Fruit fly (Drosophila melanogaster): Measurements from ENCODE around the gene CG32281.

CG32281 gene

DNA sequence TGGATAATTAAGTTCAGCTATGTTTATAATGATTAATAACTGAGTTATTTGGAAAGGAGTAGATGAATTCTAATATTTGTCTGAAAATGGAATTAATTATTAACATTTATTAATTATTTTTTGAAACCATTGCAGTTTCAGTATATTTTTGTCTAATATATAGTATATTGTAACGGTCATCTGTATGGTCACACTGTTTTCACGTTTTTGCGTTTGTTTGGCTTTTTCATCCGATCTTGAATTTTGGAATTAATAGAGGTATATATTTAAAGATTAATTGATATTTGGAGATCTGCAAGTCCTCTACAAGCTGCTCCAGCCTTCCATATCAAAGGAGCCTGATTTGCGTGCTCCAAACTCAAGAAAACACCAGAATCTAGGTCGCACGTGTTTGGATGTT lies at the start of gene CG32281, which contains the start of gene CG32278:
CG32281 (plus strand) TSS at position 269 of the 400 bp plus-strand sequence.
CG32278 (plus strand) TSS at position 180 of the 400 bp plus-strand sequence.
- no peak for TF ChIP-seq Ets21C (GFP tag; optimal IDR thresholded peaks at IDR 0.05)
- TF ChIP-seq Blimp-1 (GFP tag; optimal IDR thresholded peaks at IDR 0.05), result no peak
- no peak for TF ChIP-seq CG11902 (GFP tag; optimal IDR thresholded peaks at IDR 0.05)
- no peak for TF ChIP-seq CG11762 (GFP tag; optimal IDR thresholded peaks at IDR 0.05; ENCODE audit: insufficient read depth)
- no peak for TF ChIP-seq fd85E (GFP tag; optimal IDR thresholded peaks at IDR 0.05)
- TF ChIP-seq Hr38 (GFP tag; optimal IDR thresholded peaks at IDR 0.05), result no peak
- no peak for TF ChIP-seq net (GFP tag; optimal IDR thresholded peaks at IDR 0.05)
- TF ChIP-seq ss (GFP tag; optimal IDR thresholded peaks at IDR 0.05), result no peak
- no peak for TF ChIP-seq salr (GFP tag; optimal IDR thresholded peaks at IDR 0.05)
- TF ChIP-seq Sox14 (GFP tag; optimal IDR thresholded peaks at IDR 0.05), result no peak
- no peak for TF ChIP-seq Gug (GFP tag; IDR thresholded peaks at IDR 0.05)
- no peak for TF ChIP-seq dsx (GFP tag; optimal IDR thresholded peaks at IDR 0.05; ENCODE audit: poor library complexity, severe bottlenecking)
- no peak for TF ChIP-seq Eip75B (GFP tag; optimal IDR thresholded peaks at IDR 0.05)
- TF ChIP-seq spab (GFP tag; optimal IDR thresholded peaks at IDR 0.05), result no peak
- TF ChIP-seq CG6792 (GFP tag; optimal IDR thresholded peaks at IDR 0.05), result no peak
- TF ChIP-seq vri (GFP tag; optimal IDR thresholded peaks at IDR 0.05), result no peak

DNA sequence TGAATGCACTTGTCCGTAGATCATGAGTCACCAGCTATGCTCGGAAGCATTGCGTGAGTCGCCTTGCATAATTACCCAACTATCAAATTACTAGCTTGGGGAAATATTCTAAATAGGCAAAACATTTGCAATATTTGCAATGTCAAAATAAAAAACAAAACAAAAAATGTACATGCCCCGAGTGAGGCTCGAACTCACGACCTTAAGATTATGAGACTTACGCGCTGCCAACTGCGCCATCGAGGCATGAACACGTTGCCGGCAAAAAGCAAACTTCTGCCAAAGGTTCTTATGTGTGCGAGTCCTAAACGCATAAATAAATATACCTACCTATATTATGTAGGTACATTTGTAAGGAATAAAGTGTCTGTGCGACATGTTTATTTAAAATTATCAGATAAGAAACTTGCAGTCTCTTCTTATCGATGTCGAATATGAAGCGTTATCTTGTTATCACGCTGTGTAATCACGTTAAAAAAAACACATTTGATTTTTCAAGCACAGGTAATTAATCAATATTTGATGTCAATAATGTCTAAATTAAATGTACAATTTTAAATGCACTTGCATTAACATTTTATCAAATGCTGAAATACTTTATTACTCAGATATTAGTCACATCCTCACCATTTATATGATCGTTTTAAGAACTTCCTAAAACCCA lies 47.3 kb upstream of the CG32281 start:
- TF ChIP-seq cyc (GFP tag; optimal IDR thresholded peaks at IDR 0.05), result no peak
- peak; percentile 60 for TF ChIP-seq svp (GFP tag)
- no peak for TF ChIP-seq vri (GFP tag; optimal IDR thresholded peaks at IDR 0.05)
- TF ChIP-seq ss (GFP tag; optimal IDR thresholded peaks at IDR 0.05), result peak in 1 of 2 experiments; percentile 28
- TF ChIP-seq esn (GFP tag; optimal IDR thresholded peaks at IDR 0.05), result no peak
- peak; percentile 13 for TF ChIP-seq CG10631 (GFP tag; optimal IDR thresholded peaks at IDR 0.05)

DNA sequence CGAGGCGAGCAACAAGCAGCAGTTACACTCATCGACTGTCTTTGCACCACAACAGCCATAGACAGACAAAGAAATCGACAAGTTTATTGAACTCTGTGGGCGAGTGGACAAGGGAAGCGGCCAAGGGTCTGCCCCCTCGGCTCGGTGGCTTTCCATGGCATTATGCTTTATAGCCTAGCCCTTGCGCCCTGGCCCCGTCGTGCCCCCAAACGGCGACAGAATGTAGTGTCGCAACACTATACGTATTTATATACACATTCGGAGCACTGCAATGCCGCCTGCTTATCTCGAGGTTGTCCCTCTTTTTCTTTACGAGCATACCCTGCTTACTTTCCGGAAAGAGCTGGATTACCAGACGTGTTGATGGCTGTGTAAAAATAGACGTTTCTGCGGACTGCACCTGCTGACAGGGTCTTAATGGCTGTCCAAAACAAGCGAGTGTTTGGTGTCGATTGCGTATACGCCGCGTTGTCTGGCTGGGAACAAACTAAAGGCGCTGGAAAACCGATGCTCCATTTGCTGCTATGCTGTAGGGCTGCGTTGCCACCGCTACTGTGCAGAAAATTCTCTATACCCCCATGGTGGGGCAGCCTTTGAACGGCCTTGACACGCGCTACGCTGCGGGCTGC lies 46.4 kb upstream of the CG32281 start:
- no peak for TF ChIP-seq CG11902 (GFP tag; optimal IDR thresholded peaks at IDR 0.05)
- no peak for TF ChIP-seq CG9139 (GFP tag; optimal IDR thresholded peaks at IDR 0.05)
- no peak for TF ChIP-seq Ets96B (tag; optimal IDR thresholded peaks at IDR 0.05)
- TF ChIP-seq Hr4 (GFP tag; optimal IDR thresholded peaks at IDR 0.05), result no peak
- TF ChIP-seq Eip78C (GFP tag), result peak; percentile 56
- TF ChIP-seq dac (GFP tag; optimal IDR thresholded peaks at IDR 0.05), result no peak
- no peak for TF ChIP-seq CG16779 (tag; optimal IDR thresholded peaks at IDR 0.05)
- TF ChIP-seq fd85E (GFP tag; optimal IDR thresholded peaks at IDR 0.05), result no peak
- TF ChIP-seq CG8119 (GFP tag; IDR thresholded peaks at IDR 0.05), result no peak
- TF ChIP-seq Eip75B (GFP tag; optimal IDR thresholded peaks at IDR 0.05), result no peak
- no peak for TF ChIP-seq CG32006 (GFP tag; optimal IDR thresholded peaks at IDR 0.05)
- no peak for TF ChIP-seq CG15336 (GFP tag; IDR thresholded peaks at IDR 0.05)
- no peak for TF ChIP-seq eg (GFP tag; IDR thresholded peaks at IDR 0.05)
- no peak for TF ChIP-seq CG4318 (GFP tag; optimal IDR thresholded peaks at IDR 0.05)
- TF ChIP-seq lz (GFP tag; optimal IDR thresholded peaks at IDR 0.05), result no peak
- TF ChIP-seq CG31627 (GFP tag; optimal IDR thresholded peaks at IDR 0.05), result no peak
- TF ChIP-seq spab (GFP tag; optimal IDR thresholded peaks at IDR 0.05), result no peak
- no peak for TF ChIP-seq vri (GFP tag; optimal IDR thresholded peaks at IDR 0.05)
- peak; percentile 92 for TF ChIP-seq Sox14 (GFP tag; optimal IDR thresholded peaks at IDR 0.05)
- peak; percentile 46 for TF ChIP-seq svp (GFP tag)
- TF ChIP-seq pdm3 (GFP tag; optimal IDR thresholded peaks at IDR 0.05), result no peak
- no peak for TF ChIP-seq CG6163 (GFP tag; IDR thresholded peaks at IDR 0.05)
- no peak for TF ChIP-seq Sox15 (GFP tag; optimal IDR thresholded peaks at IDR 0.05)
- peak; percentile 38 for TF ChIP-seq dsx (GFP tag; optimal IDR thresholded peaks at IDR 0.05; ENCODE audit: poor library complexity, severe bottlenecking)
- TF ChIP-seq Met (GFP tag; optimal IDR thresholded peaks at IDR 0.05), result no peak
- no peak for TF ChIP-seq Hr38 (GFP tag; optimal IDR thresholded peaks at IDR 0.05)
- no peak for TF ChIP-seq Gug (GFP tag; IDR thresholded peaks at IDR 0.05)

All from whole organism, prepupa.